Worm (Caenorhabditis elegans): Measurements from ENCODE around the gene F14F7.4.

The F14F7.4 gene

ce11 chrIII:13059335-13059734, 29.8 kb upstream of the F14F7.4 start:
- no peak for TF ChIP-seq hlh-1 (tag; optimal IDR thresholded peaks at IDR 0.05)
- no peak for TF ChIP-seq unc-62 (GFP tag; optimal IDR thresholded peaks at IDR 0.05)
- no peak for TF ChIP-seq tbx-8 (GFP tag; optimal IDR thresholded peaks at IDR 0.05)
- no peak for TF ChIP-seq M03D4.4 (tag; optimal IDR thresholded peaks at IDR 0.05)
- no peak for TF ChIP-seq ceh-39 (tag; optimal IDR thresholded peaks at IDR 0.05)
- TF ChIP-seq sem-2 (GFP tag; optimal IDR thresholded peaks at IDR 0.05) = no peak
- no peak for TF ChIP-seq mab-5 (tag; optimal IDR thresholded peaks at IDR 0.05)
- TF ChIP-seq sptf-1 (tag; optimal IDR thresholded peaks at IDR 0.05) = no peak
- no peak for TF ChIP-seq snpc-4 (tag; optimal IDR thresholded peaks at IDR 0.05)
- no peak for TF ChIP-seq drap-1 (GFP tag; optimal IDR thresholded peaks at IDR 0.05)

DNA sequence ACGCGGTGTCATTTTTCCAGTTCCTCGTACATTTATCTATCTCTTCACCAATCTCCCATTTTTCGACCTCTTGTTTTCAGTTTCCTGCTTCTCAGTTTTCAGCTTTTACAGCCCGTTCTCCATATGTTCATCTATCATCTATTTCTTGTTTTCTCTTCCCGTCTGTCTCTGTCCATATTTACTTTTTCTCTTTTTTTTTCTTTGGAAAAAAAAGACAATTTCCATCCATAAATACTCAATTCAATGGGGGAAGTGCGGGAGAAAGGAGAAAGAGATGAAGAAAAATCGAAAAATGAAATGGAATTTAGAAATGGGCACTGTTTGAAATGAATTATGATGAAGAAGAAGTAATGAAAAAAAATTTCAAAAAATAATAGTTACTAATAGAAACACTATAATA, 28.6 kb upstream of the F14F7.4 start:
- TF ChIP-seq mab-5 (tag; optimal IDR thresholded peaks at IDR 0.05) (no peak), zip-8 (tag; optimal IDR thresholded peaks at IDR 0.05) (no peak), nhr-76 (tag; optimal IDR thresholded peaks at IDR 0.05) (no peak), bed-3 (GFP tag; optimal IDR thresholded peaks at IDR 0.05) (no peak), pha-4 (tag; optimal IDR thresholded peaks at IDR 0.05) (no peak), cnd-1 (tag; optimal IDR thresholded peaks at IDR 0.05) (no peak), tbx-8 (GFP tag; optimal IDR thresholded peaks at IDR 0.05) (no peak), unc-39 (tag; optimal IDR thresholded peaks at IDR 0.05) (no peak), nhr-237 (tag; optimal IDR thresholded peaks at IDR 0.05) (no peak), elt-3 (tag; optimal IDR thresholded peaks at IDR 0.05) (no peak), unc-120 (tag; optimal IDR thresholded peaks at IDR 0.05; ENCODE audit: poor library complexity, severe bottlenecking) (no peak)

ce11 chrIII:13056735-13057134, 27.2 kb upstream of the F14F7.4 start:
- TF ChIP-seq ceh-83 (GFP tag; optimal IDR thresholded peaks at IDR 0.05) (no peak), cnd-1 (tag; optimal IDR thresholded peaks at IDR 0.05) (no peak), drap-1 (GFP tag; optimal IDR thresholded peaks at IDR 0.05) (no peak), pha-4 (tag; optimal IDR thresholded peaks at IDR 0.05) (no peak), tbx-8 (GFP tag; optimal IDR thresholded peaks at IDR 0.05) (no peak), lin-32 (GFP tag; optimal IDR thresholded peaks at IDR 0.05) (no peak), ces-1 (GFP tag; optimal IDR thresholded peaks at IDR 0.05) (no peak), nhr-76 (tag; optimal IDR thresholded peaks at IDR 0.05) (no peak), unc-120 (tag; optimal IDR thresholded peaks at IDR 0.05; ENCODE audit: poor library complexity, severe bottlenecking) (no peak), unc-39 (tag; optimal IDR thresholded peaks at IDR 0.05) (no peak), snpc-4 (tag; optimal IDR thresholded peaks at IDR 0.05) (no peak)

DNA sequence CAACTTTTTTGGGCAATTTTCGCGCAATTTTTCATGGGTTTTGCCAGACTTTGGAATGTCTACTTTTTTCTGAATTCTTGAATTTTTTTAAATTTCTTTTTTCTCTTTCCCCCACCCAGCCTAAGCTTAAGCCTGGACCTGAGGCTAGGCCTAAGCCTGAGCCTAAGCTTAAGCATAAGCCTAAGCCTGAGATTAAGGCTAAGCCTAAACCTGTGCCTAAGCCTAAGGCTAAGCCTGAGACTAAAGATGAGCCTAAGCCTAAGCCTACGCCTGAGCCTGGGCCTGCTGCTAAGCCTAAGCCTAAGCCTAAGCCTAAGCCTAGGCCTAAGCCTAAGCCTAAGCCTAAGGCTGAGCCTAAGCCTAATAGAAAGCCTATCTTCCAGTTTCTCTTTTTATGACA, 26.7 kb upstream of the F14F7.4 start:
- no peak for TF ChIP-seq nhr-12 (tag; optimal IDR thresholded peaks at IDR 0.05)
- peak; percentile 20 for TF ChIP-seq ham-2 (GFP tag; optimal IDR thresholded peaks at IDR 0.05)
- TF ChIP-seq nhr-2 (tag; optimal IDR thresholded peaks at IDR 0.05) = no peak
- no peak for TF ChIP-seq hlh-1 (tag; optimal IDR thresholded peaks at IDR 0.05)
- no peak for TF ChIP-seq nhr-237 (tag; optimal IDR thresholded peaks at IDR 0.05)
- TF ChIP-seq lin-32 (GFP tag; optimal IDR thresholded peaks at IDR 0.05) = no peak
- TF ChIP-seq cnd-1 (tag; optimal IDR thresholded peaks at IDR 0.05) = no peak
- no peak for TF ChIP-seq blmp-1 (tag; optimal IDR thresholded peaks at IDR 0.05)
- no peak for TF ChIP-seq lsy-2 (tag; optimal IDR thresholded peaks at IDR 0.05)

DNA sequence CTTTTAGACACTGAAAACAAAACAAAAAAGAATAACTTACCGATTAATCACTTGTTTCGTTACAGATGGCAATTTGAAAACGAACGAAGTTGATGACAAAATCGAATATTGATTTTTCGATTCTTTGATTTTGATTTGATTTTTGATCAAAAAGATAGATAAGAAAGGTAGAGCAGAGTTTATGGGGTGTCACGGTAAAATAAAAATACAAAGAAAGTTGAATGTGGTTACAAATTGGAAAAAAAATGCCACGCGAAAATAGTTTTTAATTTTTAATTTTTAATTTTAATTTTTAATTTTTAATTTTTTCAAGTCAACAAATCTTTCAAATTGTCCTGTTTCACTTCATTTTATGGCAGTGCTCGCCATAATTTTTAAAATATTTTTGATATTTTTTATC, 25.8 kb upstream of the F14F7.4 start, which contains the start of gene F54F12.1:
Gene F54F12.1 (minus strand): TSS at position 101 of the 400 bp plus-strand sequence.
- TF ChIP-seq mep-1 (tag; optimal IDR thresholded peaks at IDR 0.05) (no peak), lsy-2 (tag; optimal IDR thresholded peaks at IDR 0.05) (no peak), unc-39 (tag; optimal IDR thresholded peaks at IDR 0.05) (no peak), nhr-28 (tag; optimal IDR thresholded peaks at IDR 0.05) (no peak), ham-2 (GFP tag; optimal IDR thresholded peaks at IDR 0.05) (no peak), sptf-1 (tag; optimal IDR thresholded peaks at IDR 0.05) (no peak), flh-1 (GFP tag; optimal IDR thresholded peaks at IDR 0.05) (no peak)

- TF ChIP-seq blmp-1 (tag; optimal IDR thresholded peaks at IDR 0.05) = no peak
- no peak for TF ChIP-seq hlh-1 (tag; optimal IDR thresholded peaks at IDR 0.05)
- TF ChIP-seq drap-1 (GFP tag; optimal IDR thresholded peaks at IDR 0.05) = no peak
- TF ChIP-seq tbx-8 (GFP tag; optimal IDR thresholded peaks at IDR 0.05) = no peak
- no peak for TF ChIP-seq cnd-1 (tag; optimal IDR thresholded peaks at IDR 0.05)
- TF ChIP-seq pha-4 (tag; optimal IDR thresholded peaks at IDR 0.05) = no peak
- no peak for TF ChIP-seq lsy-2 (tag; optimal IDR thresholded peaks at IDR 0.05)
- TF ChIP-seq snpc-4 (tag; optimal IDR thresholded peaks at IDR 0.05) = no peak
- TF ChIP-seq flh-1 (GFP tag; optimal IDR thresholded peaks at IDR 0.05) = no peak
- no peak for TF ChIP-seq sptf-1 (tag; optimal IDR thresholded peaks at IDR 0.05)
- TF ChIP-seq nhr-2 (tag; optimal IDR thresholded peaks at IDR 0.05) = no peak
These were observed 20.4 kb upstream of the F14F7.4 start for ce11 chrIII:13049956-13050355.

All from whole organism, mixed stage, embryonic.